Worm (Caenorhabditis elegans) whole organism, mixed stage, embryonic: Measurements from ENCODE around the gene C35B1.8.
A peak's percentile ranks its signal among the peaks of the same experiment; 100 is the strongest.

Experiments used
- M03D4.4 ChIP-seq: sonication (generic microtip); optimal IDR thresholded peaks from 2 replicates; lab custom pipeline; 2017; ENCODE audit warnings: mild to moderate bottlenecking, missing genetic modification characterization, missing compliant biosample characterization
- bed-3 ChIP-seq: fragments of 200-800 bp; sonication (Bioruptor generic); optimal IDR thresholded peaks from 3 replicates; lab custom pipeline; 2018; ENCODE audit warnings: mild to moderate bottlenecking, missing genetic modification characterization, moderate library complexity, missing compliant biosample characterization
- ceh-39 ChIP-seq: fragments of 150-350 bp; optimal IDR thresholded peaks from 2 replicates; lab custom pipeline; 2014; ENCODE audit warnings: missing biosample characterization, missing genetic modification characterization
- ceh-43 ChIP-seq: fragments of 200-800 bp; sonication (Bioruptor generic); optimal IDR thresholded peaks from 2 replicates; lab custom pipeline; 2018; ENCODE audit warnings: mild to moderate bottlenecking, missing genetic modification characterization, moderate library complexity, missing compliant biosample characterization
- ceh-83 ChIP-seq: fragments of 200-800 bp; sonication (Bioruptor generic); optimal IDR thresholded peaks from 2 replicates; lab custom pipeline; 2018; ENCODE audit warnings: mild to moderate bottlenecking, missing genetic modification characterization, missing compliant biosample characterization
- ces-1 ChIP-seq: fragments of 150-350 bp; optimal IDR thresholded peaks from 2 replicates; lab custom pipeline; 2014; ENCODE audit warnings: missing biosample characterization, missing genetic modification reagents, missing genetic modification characterization
- cnd-1 ChIP-seq: fragments of 200-800 bp; sonication (Bioruptor generic); optimal IDR thresholded peaks from 2 replicates; lab custom pipeline; 2018; ENCODE audit warnings: mild to moderate bottlenecking, missing genetic modification characterization, missing compliant biosample characterization
- drap-1 ChIP-seq: fragments of 200-800 bp; sonication (Bioruptor generic); optimal IDR thresholded peaks from 3 replicates; lab custom pipeline; 2018; ENCODE audit warnings: mild to moderate bottlenecking, missing genetic modification characterization, missing compliant biosample characterization
- elt-1 ChIP-seq: sonication (generic microtip); optimal IDR thresholded peaks from 2 replicates; lab custom pipeline; 2017; ENCODE audit warnings: missing genetic modification characterization, mild to moderate bottlenecking, missing compliant biosample characterization, antibody characterized with exemption, moderate library complexity, borderline replicate concordance; ENCODE audit not compliant: insufficient read depth
- elt-3 ChIP-seq: fragments of 150-350 bp; optimal IDR thresholded peaks from 2 replicates; lab custom pipeline; 2014; ENCODE audit warnings: missing biosample characterization, missing genetic modification characterization
- flh-1 ChIP-seq: fragments of 200-800 bp; sonication (Bioruptor generic); optimal IDR thresholded peaks from 2 replicates; lab custom pipeline; 2018; ENCODE audit warnings: mild to moderate bottlenecking, missing genetic modification characterization, moderate library complexity, missing compliant biosample characterization
- ham-2 ChIP-seq: fragments of 200-800 bp; sonication (Bioruptor generic); optimal IDR thresholded peaks from 2 replicates; lab custom pipeline; 2018; ENCODE audit warnings: mild to moderate bottlenecking, missing genetic modification characterization, missing compliant biosample characterization
- hlh-1 ChIP-seq: fragments of 150-350 bp; optimal IDR thresholded peaks from 2 replicates; lab custom pipeline; 2014; ENCODE audit warnings: missing biosample characterization, missing genetic modification reagents, missing genetic modification characterization
- lin-13 ChIP-seq: fragments of 150-350 bp; optimal IDR thresholded peaks from 2 replicates; lab custom pipeline; 2014; ENCODE audit warnings: missing biosample characterization, missing genetic modification characterization
- lin-32 ChIP-seq: fragments of 200-800 bp; sonication (Bioruptor generic); optimal IDR thresholded peaks from 2 replicates; lab custom pipeline; 2018; ENCODE audit warnings: mild to moderate bottlenecking, missing genetic modification characterization, missing compliant biosample characterization
- lsy-2 ChIP-seq: fragments of 150-350 bp; optimal IDR thresholded peaks from 2 replicates; lab custom pipeline; 2014; ENCODE audit warnings: missing biosample characterization, missing genetic modification characterization
- mab-5 ChIP-seq: fragments of 150-350 bp; optimal IDR thresholded peaks from 2 replicates; lab custom pipeline; 2014; ENCODE audit warnings: missing biosample characterization, missing genetic modification characterization
- mep-1 ChIP-seq: fragments of 150-350 bp; optimal IDR thresholded peaks from 2 replicates; lab custom pipeline; 2017; ENCODE audit warnings: missing biosample characterization, missing genetic modification reagents, missing genetic modification characterization, inconsistent platforms
- mls-2 ChIP-seq: sonication (generic microtip); optimal IDR thresholded peaks from 2 replicates; lab custom pipeline; 2016; ENCODE audit warnings: mild to moderate bottlenecking, missing genetic modification characterization, moderate library complexity, missing compliant biosample characterization
- nhr-12 ChIP-seq: fragments of 150-350 bp; optimal IDR thresholded peaks from 2 replicates; lab custom pipeline; 2014; ENCODE audit warnings: missing biosample characterization, missing genetic modification characterization
- nhr-2 ChIP-seq: fragments of 150-350 bp; optimal IDR thresholded peaks from 2 replicates; lab custom pipeline; 2014; ENCODE audit warnings: missing biosample characterization, missing genetic modification characterization
- nhr-237 ChIP-seq: fragments of 150-350 bp; optimal IDR thresholded peaks from 2 replicates; lab custom pipeline; 2014; ENCODE audit warnings: missing biosample characterization, missing genetic modification characterization
- nhr-28 ChIP-seq: fragments of 150-350 bp; optimal IDR thresholded peaks from 2 replicates; lab custom pipeline; 2014; ENCODE audit warnings: missing biosample characterization, missing genetic modification characterization
- sem-2 ChIP-seq: fragments of 200-800 bp; sonication (Bioruptor generic); optimal IDR thresholded peaks from 2 replicates; lab custom pipeline; 2018; ENCODE audit warnings: mild to moderate bottlenecking, missing genetic modification characterization, missing compliant biosample characterization
- snpc-4 ChIP-seq: fragments of 150-350 bp; optimal IDR thresholded peaks from 2 replicates; lab custom pipeline; 2014; ENCODE audit warnings: missing biosample characterization, missing genetic modification characterization
- sptf-1 ChIP-seq: sonication (generic microtip); optimal IDR thresholded peaks from 2 replicates; lab custom pipeline; 2017; ENCODE audit warnings: mild to moderate bottlenecking, missing genetic modification characterization, moderate library complexity, missing compliant biosample characterization
- tbx-8 ChIP-seq: fragments of 200-800 bp; sonication (Bioruptor generic); optimal IDR thresholded peaks from 2 replicates; lab custom pipeline; 2018; ENCODE audit warnings: mild to moderate bottlenecking, missing genetic modification characterization, moderate library complexity, missing compliant biosample characterization
- unc-120 ChIP-seq: sonication (generic microtip); optimal IDR thresholded peaks from 2 replicates; lab custom pipeline; 2017; ENCODE audit warnings: missing genetic modification characterization, missing compliant biosample characterization; ENCODE audit not compliant: poor library complexity, severe bottlenecking
- unc-39 ChIP-seq: fragments of 150-350 bp; optimal IDR thresholded peaks from 2 replicates; lab custom pipeline; 2014; ENCODE audit warnings: missing biosample characterization, missing genetic modification characterization
- unc-62 ChIP-seq: fragments of 150-350 bp; optimal IDR thresholded peaks from 2 replicates; lab custom pipeline; 2014; ENCODE audit warnings: missing biosample characterization, missing genetic modification reagents, missing genetic modification characterization
- zip-8 ChIP-seq: fragments of 150-350 bp; optimal IDR thresholded peaks from 2 replicates; lab custom pipeline; 2014; ENCODE audit warnings: missing biosample characterization, missing genetic modification characterization

The C35B1.8 gene

ce11 chrIV:4049398-4049998 is 29.3 kb downstream of the C35B1.8 start, which contains the start of gene pcn-1 (continued):
- TF ChIP-seq elt-3 (tag; lab: Kevin White, UChicago) (no peak), lsy-2 (tag; lab: Kevin White, UChicago) (peak; percentile 82)

DNA sequence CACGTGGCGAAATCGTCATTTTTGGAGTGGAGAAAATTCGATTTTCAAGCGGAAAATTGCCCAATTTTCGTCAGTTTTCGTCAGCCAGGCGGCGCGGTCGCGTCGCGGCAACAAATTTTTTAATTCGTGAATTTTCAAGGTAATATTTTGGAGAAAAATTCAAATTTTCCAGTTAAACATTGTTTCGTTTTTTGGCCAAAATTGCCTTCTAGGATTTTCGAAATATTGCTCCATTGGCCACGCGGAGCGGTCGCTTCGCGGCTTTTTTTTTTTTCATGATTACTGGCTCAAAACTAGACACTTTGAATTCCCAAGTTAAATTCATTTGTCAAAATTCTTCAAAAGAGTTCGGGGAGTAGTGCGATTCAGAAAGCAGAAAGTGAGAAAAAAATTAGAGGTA is 31.2 kb downstream of the C35B1.8 start:
- TF ChIP-seq elt-1 (tag; lab: Kevin White, UChicago) (no peak), mab-5 (tag; lab: Kevin White, UChicago) (no peak), snpc-4 (no peak), bed-3 (GFP tag; lab: Kevin White, UChicago) (no peak), unc-62 (no peak), ces-1 (GFP tag; lab: Kevin White, UChicago) (no peak), ceh-43 (no peak), unc-120 (tag; lab: Kevin White, UChicago) (no peak), nhr-237 (tag; lab: Kevin White, UChicago) (no peak), lin-32 (GFP tag; lab: Kevin White, UChicago) (no peak), elt-3 (tag; lab: Kevin White, UChicago) (no peak), flh-1 (GFP tag; lab: Kevin White, UChicago) (no peak), nhr-28 (tag; lab: Kevin White, UChicago) (no peak), ceh-83 (GFP tag; lab: Kevin White, UChicago) (no peak)

ce11 chrIV:4042274-4042673 is 36.5 kb downstream of the C35B1.8 start, which contains the start of gene cdc-73:
Gene cdc-73 (plus strand): TSS chrIV:4042575.
- TF ChIP-seq sptf-1 (tag; lab: Kevin White, UChicago): peak; percentile 31
- TF ChIP-seq elt-3 (tag; lab: Kevin White, UChicago): no peak
- peak; percentile 23 for TF ChIP-seq lsy-2 (tag; lab: Kevin White, UChicago)
- no peak for TF ChIP-seq cnd-1
- TF ChIP-seq nhr-12: no peak
- TF ChIP-seq tbx-8 (GFP tag; lab: Kevin White, UChicago): no peak
- no peak for TF ChIP-seq ceh-43
- no peak for TF ChIP-seq nhr-28 (tag; lab: Kevin White, UChicago)
- TF ChIP-seq ces-1 (GFP tag; lab: Kevin White, UChicago): peak; percentile 35
- no peak for TF ChIP-seq lin-13 (tag; lab: Kevin White, UChicago)
- no peak for TF ChIP-seq hlh-1 (tag; lab: Kevin White, UChicago)
- no peak for TF ChIP-seq nhr-2 (tag; lab: Kevin White, UChicago)

- TF ChIP-seq nhr-12 (no peak), unc-62 (no peak), M03D4.4 (tag; lab: Kevin White, UChicago) (no peak), elt-3 (tag; lab: Kevin White, UChicago) (no peak), lin-32 (GFP tag; lab: Kevin White, UChicago) (no peak), unc-120 (tag; lab: Kevin White, UChicago) (no peak), mab-5 (tag; lab: Kevin White, UChicago) (no peak), snpc-4 (no peak), unc-39 (tag; lab: Kevin White, UChicago) (no peak)
- TF ChIP-seq, all 35 proteins: peak for 0
Measured at ce11 chrIV:4041006-4041405, 37.8 kb downstream of the C35B1.8 start.

DNA sequence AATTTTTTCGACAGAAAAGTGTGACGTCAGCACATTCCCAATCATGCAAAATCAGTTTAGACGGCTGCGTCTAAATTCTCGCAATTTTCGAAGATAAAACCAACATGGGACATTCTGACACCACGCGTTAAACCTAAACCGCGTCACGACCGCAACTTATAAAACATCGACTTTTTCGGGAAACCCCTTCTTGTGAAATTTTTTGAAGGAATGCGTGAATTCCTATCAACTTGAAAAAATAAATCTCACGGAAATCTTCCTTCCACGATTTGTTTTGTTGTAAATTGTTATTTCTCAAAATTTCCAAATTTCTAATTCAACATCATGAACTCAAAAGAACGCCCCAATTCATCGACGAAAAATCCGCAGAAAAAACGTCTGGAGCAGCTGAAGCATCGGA is 38.8 kb downstream of the C35B1.8 start, which contains the start of gene F35F11.2:
F35F11.2 (plus strand) TSS at position 301 of the 400 bp plus-strand sequence.
- TF ChIP-seq nhr-12: no peak
- TF ChIP-seq ceh-43: no peak
- no peak for TF ChIP-seq sem-2 (GFP tag; lab: Kevin White, UChicago)
- TF ChIP-seq ham-2 (GFP tag; lab: Kevin White, UChicago): no peak
- TF ChIP-seq lin-13 (tag; lab: Kevin White, UChicago): no peak
- TF ChIP-seq unc-120 (tag; lab: Kevin White, UChicago): no peak
- TF ChIP-seq mep-1 (tag; lab: Kevin White, UChicago): no peak
- no peak for TF ChIP-seq mls-2 (tag; lab: Kevin White, UChicago)
- no peak for TF ChIP-seq ceh-39 (tag; lab: Kevin White, UChicago)
- TF ChIP-seq drap-1 (GFP tag; lab: Kevin White, UChicago): no peak
- no peak for TF ChIP-seq elt-1 (tag; lab: Kevin White, UChicago)
- TF ChIP-seq unc-39 (tag; lab: Kevin White, UChicago): no peak
- TF ChIP-seq sptf-1 (tag; lab: Kevin White, UChicago): no peak
- no peak for TF ChIP-seq elt-3 (tag; lab: Kevin White, UChicago)
- no peak for TF ChIP-seq tbx-8 (GFP tag; lab: Kevin White, UChicago)
- TF ChIP-seq zip-8 (tag; lab: Kevin White, UChicago): no peak
- TF ChIP-seq, all 35 proteins: peak for 0
